Worm (Caenorhabditis elegans): ENCODE measurements around the gene nlp-78.

ce11 chrII:9113759-9114158 is 22.2 kb upstream of the nlp-78 start:
- TF ChIP-seq sptf-1 (tag; optimal IDR thresholded peaks at IDR 0.05) (no peak), unc-62 (GFP tag; optimal IDR thresholded peaks at IDR 0.05) (no peak), elt-3 (tag; optimal IDR thresholded peaks at IDR 0.05) (peak in 1 of 6 experiments; percentile 45), nhr-47 (tag; optimal IDR thresholded peaks at IDR 0.05) (no peak), snpc-4 (tag; optimal IDR thresholded peaks at IDR 0.05) (no peak), nhr-11 (tag; optimal IDR thresholded peaks at IDR 0.05) (no peak), nhr-77 (tag; optimal IDR thresholded peaks at IDR 0.05) (no peak), ceh-63 (GFP tag; optimal IDR thresholded peaks at IDR 0.05) (no peak), pag-3 (tag; optimal IDR thresholded peaks at IDR 0.05; ENCODE audit: borderline replicate concordance, insufficient read depth) (no peak)
